Fruit fly (Drosophila melanogaster) whole organism, prepupa: Measurements from ENCODE around the gene Rab11.

Source experiments
- CG31627 ChIP-seq: fragments of 200-800 bp; sonication (Bioruptor generic); optimal IDR thresholded peaks from 3 replicates; lab custom pipeline; 2016; ENCODE audit warnings: missing biosample characterization, missing genetic modification characterization
- CG3919 ChIP-seq: fragments of 200-800 bp; sonication (Bioruptor generic); optimal IDR thresholded peaks from 3 replicates; lab custom pipeline; 2016; ENCODE audit warnings: missing biosample characterization, missing genetic modification characterization
- dsx ChIP-seq: fragments of 200-800 bp; optimal IDR thresholded peaks from 3 replicates; lab custom pipeline; 2019; ENCODE audit warnings: missing biosample characterization, mild to moderate bottlenecking, missing genetic modification characterization, moderate library complexity; ENCODE audit not compliant: poor library complexity, severe bottlenecking

DNA sequence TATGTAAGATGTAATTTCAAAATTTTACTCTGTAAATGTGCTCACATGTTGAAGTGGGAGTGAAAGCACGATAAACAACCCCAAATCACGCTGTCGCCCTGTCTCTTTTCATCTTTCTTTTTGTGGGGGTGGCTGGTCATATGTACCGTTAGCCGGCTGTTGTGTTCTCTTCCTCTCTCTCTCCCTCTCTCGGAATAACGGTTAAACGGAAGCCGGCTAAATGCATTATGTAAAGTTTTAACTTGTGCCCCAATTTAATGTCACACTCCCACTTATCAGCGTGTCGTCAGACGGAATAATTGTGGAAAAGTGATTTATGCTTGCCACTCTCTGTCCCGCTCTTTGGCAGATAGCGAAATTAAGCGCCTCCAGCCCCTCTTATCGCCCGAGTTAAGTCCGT lies 30.1 kb downstream of the Rab11 start:
- TF ChIP-seq CG31627 (GFP tag; lab: Kevin White, UChicago) (no peak), CG3919 (no peak), dsx (GFP tag; lab: Kevin White, UChicago) (no peak)
